Worm (Caenorhabditis elegans) whole organism, young adult: ENCODE results near the gene R02F11.1.
A peak's percentile ranks its signal among the peaks of the same experiment; 100 is the strongest.

Experiments used
- B0019.2 ChIP-seq: fragments of 200-800 bp; sonication (Bioruptor generic); conservative IDR thresholded peaks from 2 replicates; pipeline ENCODE4 v1.3.6; 2022; ENCODE audit warnings: missing genetic modification reagents, missing genetic modification characterization, missing compliant biosample characterization
- C17E4.6 ChIP-seq: fragments of 200-800 bp; sonication (Bioruptor generic); IDR thresholded peaks from 2 replicates; pipeline ENCODE4 v1.3.6; 2022; ENCODE audit warnings: missing genetic modification reagents, missing genetic modification characterization, missing compliant biosample characterization
- F37B4.10 ChIP-seq: fragments of 200-800 bp; sonication (Bioruptor generic); IDR thresholded peaks from 2 replicates; pipeline ENCODE4 v1.3.6; 2022; ENCODE audit warnings: missing genetic modification characterization, missing compliant biosample characterization
- F57A8.1 ChIP-seq: fragments of 200-800 bp; sonication (Bioruptor generic); optimal IDR thresholded peaks from 2 replicates; lab custom pipeline; 2018; ENCODE audit warnings: mild to moderate bottlenecking, missing genetic modification characterization, moderate library complexity, missing compliant biosample characterization
- Y53F4B.3 ChIP-seq: fragments of 200-800 bp; sonication (Bioruptor generic); IDR thresholded peaks from 2 replicates; pipeline ENCODE4 v1.3.6; 2022; ENCODE audit warnings: missing genetic modification reagents, missing genetic modification characterization, missing compliant biosample characterization
- Y53G8AR.9 ChIP-seq: fragments of 200-800 bp; sonication (Bioruptor generic); conservative IDR thresholded peaks from 2 replicates; pipeline ENCODE4 v1.3.6; 2022; ENCODE audit warnings: missing genetic modification reagents, missing genetic modification characterization, missing compliant biosample characterization
- akir-1 ChIP-seq: fragments of 200-800 bp; sonication (Bioruptor generic); optimal IDR thresholded peaks from 2 replicates; lab custom pipeline; 2018; ENCODE audit warnings: mild to moderate bottlenecking, missing genetic modification characterization, moderate library complexity, missing compliant biosample characterization
- aptf-3 ChIP-seq: fragments of 200-800 bp; sonication (Bioruptor generic); IDR thresholded peaks from 2 replicates; pipeline ENCODE4 v1.3.6; 2022; ENCODE audit warnings: missing genetic modification characterization, missing compliant biosample characterization
- attf-3 ChIP-seq: fragments of 200-800 bp; sonication (Bioruptor generic); conservative IDR thresholded peaks from 2 replicates; pipeline ENCODE4 v1.3.6; 2022; ENCODE audit warnings: missing genetic modification reagents, missing genetic modification characterization, missing compliant biosample characterization
- bed-1 ChIP-seq: fragments of 200-800 bp; sonication (Bioruptor generic); IDR thresholded peaks from 2 replicates; pipeline ENCODE4 v1.3.6; 2022; ENCODE audit warnings: missing genetic modification reagents, missing genetic modification characterization, missing compliant biosample characterization
- cebp-1 ChIP-seq, 2 experiments: fragments of 200-800 bp in 1 of 2; sonication (Bioruptor generic) in 1 of 2; sonication (generic microtip) in 1 of 2; IDR thresholded peaks in 1 of 2; optimal IDR thresholded peaks in 1 of 2; 2 replicates each; pipeline versions ENCODE4 v1.3.6 to Lab custom; 2017 to 2022; ENCODE audit warnings: missing compliant biosample characterization in 2 of 2, missing genetic modification characterization in 2 of 2, mild to moderate bottlenecking in 1 of 2, missing genetic modification reagents in 1 of 2, moderate library complexity in 1 of 2
- cebp-2 ChIP-seq: fragments of 200-800 bp; sonication (Bioruptor generic); IDR thresholded peaks from 2 replicates; pipeline ENCODE4 v1.3.6; 2022; ENCODE audit warnings: missing genetic modification characterization, missing compliant biosample characterization
- ceh-100 ChIP-seq: fragments of 200-800 bp; sonication (Bioruptor generic); IDR thresholded peaks from 2 replicates; pipeline ENCODE4 v1.3.6; 2022; ENCODE audit warnings: missing genetic modification reagents, missing genetic modification characterization, missing compliant biosample characterization
- ceh-27 ChIP-seq: fragments of 200-800 bp; sonication (Bioruptor generic); optimal IDR thresholded peaks from 2 replicates; lab custom pipeline; 2018; ENCODE audit warnings: mild to moderate bottlenecking, missing genetic modification characterization, moderate library complexity, missing compliant biosample characterization
- efl-1 ChIP-seq: fragments of 150-350 bp; optimal IDR thresholded peaks from 2 replicates; lab custom pipeline; 2014; ENCODE audit warnings: missing biosample characterization, missing genetic modification reagents, missing genetic modification characterization
- egrh-3 ChIP-seq: fragments of 200-800 bp; sonication (Bioruptor generic); IDR thresholded peaks from 2 replicates; pipeline ENCODE4 v1.3.6; 2022; ENCODE audit warnings: missing genetic modification reagents, missing genetic modification characterization, missing compliant biosample characterization
- fkh-3 ChIP-seq: sonication (generic microtip); optimal IDR thresholded peaks from 2 replicates; lab custom pipeline; 2016; ENCODE audit warnings: mild to moderate bottlenecking, missing genetic modification characterization, missing compliant biosample characterization
- him-1 ChIP-seq: sonication (generic microtip); optimal IDR thresholded peaks from 2 replicates; lab custom pipeline; 2016; ENCODE audit warnings: missing genotype, missing genetic modification reagents, missing genetic modification characterization, missing compliant biosample characterization
- hlh-12 ChIP-seq: sonication (generic microtip); optimal IDR thresholded peaks from 2 replicates; lab custom pipeline; 2016; ENCODE audit warnings: missing genetic modification characterization, missing compliant biosample characterization
- hlh-26 ChIP-seq: fragments of 200-800 bp; sonication (Bioruptor generic); conservative IDR thresholded peaks from 2 replicates; pipeline ENCODE4 v1.3.6; 2022; ENCODE audit warnings: missing genetic modification reagents, missing genetic modification characterization, missing compliant biosample characterization
- hrde-1 ChIP-seq: sonication (generic microtip); optimal IDR thresholded peaks from 2 replicates; lab custom pipeline; 2016; ENCODE audit warnings: missing genetic modification characterization, mild to moderate bottlenecking, missing compliant biosample characterization, moderate library complexity, missing genotype, missing genetic modification reagents, borderline replicate concordance
- hsf-1 ChIP-seq: fragments of 200-800 bp; sonication (Bioruptor generic); IDR thresholded peaks from 2 replicates; pipeline ENCODE4 v1.3.6; 2022; ENCODE audit warnings: missing genetic modification reagents, missing genetic modification characterization, missing compliant biosample characterization
- lag-1 ChIP-seq: fragments of 200-800 bp; sonication (Bioruptor generic); IDR thresholded peaks from 2 replicates; pipeline ENCODE4 v1.3.6; 2022; ENCODE audit warnings: missing genetic modification reagents, missing genetic modification characterization, missing compliant biosample characterization
- lsy-27 ChIP-seq: sonication (generic microtip); optimal IDR thresholded peaks from 2 replicates; lab custom pipeline; 2017; ENCODE audit warnings: missing genetic modification characterization, mild to moderate bottlenecking, missing compliant biosample characterization, antibody characterized with exemption, missing genotype, borderline replicate concordance; ENCODE audit not compliant: insufficient read depth
- madf-6 ChIP-seq: fragments of 200-800 bp; sonication (Bioruptor generic); IDR thresholded peaks from 2 replicates; pipeline ENCODE4 v1.3.6; 2022; ENCODE audit warnings: missing genetic modification reagents, missing genetic modification characterization, missing compliant biosample characterization
- mel-28 ChIP-seq: sonication (generic microtip); optimal IDR thresholded peaks from 2 replicates; lab custom pipeline; 2016; ENCODE audit warnings: borderline replicate concordance, mild to moderate bottlenecking, missing genetic modification characterization, missing compliant biosample characterization
- mxl-1 ChIP-seq: sonication (generic microtip); optimal IDR thresholded peaks from 2 replicates; lab custom pipeline; 2016; ENCODE audit warnings: missing genetic modification characterization, missing compliant biosample characterization
- nfyb-1 ChIP-seq: fragments of 200-800 bp; sonication (Bioruptor generic); IDR thresholded peaks from 2 replicates; pipeline ENCODE4 v1.3.6; 2022; ENCODE audit warnings: missing genetic modification reagents, missing genetic modification characterization, missing compliant biosample characterization
- nhr-80 ChIP-seq: sonication (generic microtip); optimal IDR thresholded peaks from 2 replicates; lab custom pipeline; 2016; ENCODE audit warnings: missing genetic modification characterization, missing compliant biosample characterization
- pha-4 ChIP-seq: fragments of 150-350 bp; sonication (generic microtip); optimal IDR thresholded peaks from 2 replicates; lab custom pipeline; 2014; ENCODE audit warnings: missing biosample characterization, missing genetic modification reagents, missing genetic modification characterization
- rec-8 ChIP-seq, 2 experiments: sonication (generic microtip); optimal IDR thresholded peaks; 2 replicates each; lab custom pipeline; 2016; ENCODE audit warnings: mild to moderate bottlenecking in 2 of 2, missing genetic modification characterization in 2 of 2, missing genetic modification reagents in 2 of 2, missing genotype in 2 of 2, missing biosample characterization in 1 of 2, missing compliant biosample characterization in 1 of 2, moderate library complexity in 1 of 2
- sdz-38 ChIP-seq: sonication (generic microtip); optimal IDR thresholded peaks from 2 replicates; lab custom pipeline; 2016; ENCODE audit warnings: missing genotype, missing genetic modification characterization, missing compliant biosample characterization
- somi-1 ChIP-seq: fragments of 200-800 bp; sonication (Bioruptor generic); optimal IDR thresholded peaks from 2 replicates; lab custom pipeline; 2018; ENCODE audit warnings: mild to moderate bottlenecking, missing genetic modification characterization, missing compliant biosample characterization
- tlf-1 ChIP-seq: fragments of 200-800 bp; sonication (Bioruptor generic); optimal IDR thresholded peaks from 2 replicates; lab custom pipeline; 2018; ENCODE audit warnings: mild to moderate bottlenecking, missing genetic modification characterization, missing compliant biosample characterization
- xnd-1 ChIP-seq: sonication (generic microtip); optimal IDR thresholded peaks from 2 replicates; lab custom pipeline; 2016; ENCODE audit warnings: missing genotype, missing genetic modification reagents, missing genetic modification characterization, missing compliant biosample characterization
- zfh-2 ChIP-seq: fragments of 200-800 bp; sonication (Bioruptor generic); conservative IDR thresholded peaks from 2 replicates; pipeline ENCODE4 v1.3.6; 2022; ENCODE audit warnings: missing genetic modification reagents, missing genetic modification characterization, missing compliant biosample characterization
- ztf-18 ChIP-seq: sonication (generic microtip); optimal IDR thresholded peaks from 2 replicates; lab custom pipeline; 2016; ENCODE audit warnings: missing genotype, mild to moderate bottlenecking, missing genetic modification characterization, missing compliant biosample characterization
- ztf-22 ChIP-seq: fragments of 200-800 bp; sonication (Bioruptor generic); optimal IDR thresholded peaks from 2 replicates; lab custom pipeline; 2018; ENCODE audit warnings: mild to moderate bottlenecking, missing genetic modification characterization, moderate library complexity, missing compliant biosample characterization
- ztf-28 ChIP-seq: fragments of 200-800 bp; sonication (Bioruptor generic); IDR thresholded peaks from 2 replicates; pipeline ENCODE4 v1.3.6; 2022; ENCODE audit warnings: missing genetic modification reagents, missing genetic modification characterization, missing compliant biosample characterization
- ztf-6 ChIP-seq: fragments of 200-800 bp; sonication (Bioruptor generic); IDR thresholded peaks from 2 replicates; pipeline ENCODE4 v1.3.6; 2022; ENCODE audit warnings: missing genetic modification reagents, missing genetic modification characterization, missing compliant biosample characterization

The R02F11.1 gene

ce11 chrV:4813825-4814224, 12.9 kb downstream of the R02F11.1 start:
- no peak for TF ChIP-seq Y53G8AR.9
- no peak for TF ChIP-seq ztf-18 (tag; lab: Kevin White, UChicago)
- no peak for TF ChIP-seq xnd-1 (tag; lab: Kevin White, UChicago)
- no peak for TF ChIP-seq ceh-27 (GFP tag; lab: Kevin White, UChicago)
- TF ChIP-seq rec-8 (tag; optimal IDR thresholded peaks at IDR 0.05; lab: Kevin White, UChicago), result no peak
- TF ChIP-seq cebp-2 (GFP tag; lab: Robert Waterston, UW), result no peak
- no peak for TF ChIP-seq him-1 (tag; lab: Kevin White, UChicago)
- TF ChIP-seq zfh-2, result no peak
- no peak for TF ChIP-seq C17E4.6 (GFP tag; lab: Robert Waterston, UW)
- no peak for TF ChIP-seq hsf-1
- no peak for TF ChIP-seq efl-1 (GFP tag; lab: Kevin White, UChicago)
- TF ChIP-seq nhr-80 (tag; lab: Kevin White, UChicago), result no peak
- TF ChIP-seq lsy-27 (tag; lab: Kevin White, UChicago), result no peak
- no peak for TF ChIP-seq fkh-3 (tag; lab: Kevin White, UChicago)
- no peak for TF ChIP-seq pha-4 (tag; lab: Kevin White, UChicago)
- TF ChIP-seq, all 124 proteins: peak for 0

- TF ChIP-seq ceh-100 (GFP tag; lab: Robert Waterston, UW) (no peak), ztf-22 (GFP tag; lab: Kevin White, UChicago) (no peak), madf-6 (peak; percentile 31; the same call in 1 of the 2 replicates)
These were observed 17.7 kb downstream of the R02F11.1 start, which contains the start of gene ccep-97 for ce11 chrV:4818563-4818962. ccep-97 (minus strand) TSS chrV:4818663.

DNA sequence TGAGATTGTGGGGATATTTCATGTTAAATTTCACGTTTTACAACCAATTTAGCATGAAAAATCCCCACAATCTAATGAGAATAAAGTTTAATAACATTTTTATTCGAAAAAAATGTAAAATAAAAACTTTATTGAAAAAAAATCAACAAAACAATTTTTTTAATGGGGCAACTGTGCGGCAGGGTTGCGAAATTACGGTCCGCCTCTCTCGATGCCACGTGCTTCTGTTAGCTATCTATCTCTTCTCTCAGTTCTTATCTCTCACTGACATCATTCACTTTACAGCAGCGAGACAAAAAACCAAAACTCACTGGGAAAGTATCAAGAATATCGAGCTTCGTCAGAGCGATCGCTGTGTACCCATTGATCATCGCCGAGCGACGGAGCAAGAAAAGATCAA, 19.7 kb downstream of the R02F11.1 start:
- no peak for TF ChIP-seq aptf-3 (GFP tag; lab: Robert Waterston, UW)
- peak; percentile 36 for TF ChIP-seq somi-1 (GFP tag; lab: Kevin White, UChicago)
- peak; percentile 84 for TF ChIP-seq cebp-1 (GFP tag; IDR thresholded peaks at IDR 0.05; lab: Robert Waterston, UW)
- TF ChIP-seq cebp-1 (tag; optimal IDR thresholded peaks at IDR 0.05; lab: Kevin White, UChicago), result peak; percentile 95

DNA sequence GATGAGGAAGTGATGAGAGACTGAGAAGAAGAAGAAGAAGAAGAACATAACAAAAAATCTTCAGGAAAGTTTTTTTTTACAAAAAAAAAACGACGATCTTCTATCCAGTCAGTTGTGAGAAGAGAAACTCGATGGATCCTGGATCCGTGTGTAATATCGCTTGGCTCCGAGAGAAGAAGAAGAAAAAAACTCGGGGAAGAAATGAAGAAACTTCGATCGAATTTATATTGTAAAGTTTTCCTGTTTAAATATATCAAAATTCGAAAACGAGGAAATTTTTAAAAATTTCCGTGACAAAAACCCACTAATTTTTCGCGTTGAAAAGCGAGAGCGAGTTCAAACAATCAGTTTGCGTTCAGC, 22.4 kb downstream of the R02F11.1 start, which contains the start of gene adss-1:
Gene adss-1 (minus strand): TSS at position 101 of the 360 bp plus-strand sequence.
- no peak for TF ChIP-seq ztf-6 (GFP tag; lab: Robert Waterston, UW)
- no peak for TF ChIP-seq Y53F4B.3 (GFP tag; lab: Robert Waterston, UW)
- TF ChIP-seq egrh-3 (GFP tag; lab: Robert Waterston, UW), result no peak
- TF ChIP-seq ztf-28 (GFP tag; lab: Robert Waterston, UW), result no peak
- no peak for TF ChIP-seq hrde-1
- TF ChIP-seq F37B4.10 (GFP tag; lab: Robert Waterston, UW), result no peak
- no peak for TF ChIP-seq B0019.2 (GFP tag; lab: Robert Waterston, UW)
- no peak for TF ChIP-seq tlf-1 (GFP tag; lab: Kevin White, UChicago)

DNA sequence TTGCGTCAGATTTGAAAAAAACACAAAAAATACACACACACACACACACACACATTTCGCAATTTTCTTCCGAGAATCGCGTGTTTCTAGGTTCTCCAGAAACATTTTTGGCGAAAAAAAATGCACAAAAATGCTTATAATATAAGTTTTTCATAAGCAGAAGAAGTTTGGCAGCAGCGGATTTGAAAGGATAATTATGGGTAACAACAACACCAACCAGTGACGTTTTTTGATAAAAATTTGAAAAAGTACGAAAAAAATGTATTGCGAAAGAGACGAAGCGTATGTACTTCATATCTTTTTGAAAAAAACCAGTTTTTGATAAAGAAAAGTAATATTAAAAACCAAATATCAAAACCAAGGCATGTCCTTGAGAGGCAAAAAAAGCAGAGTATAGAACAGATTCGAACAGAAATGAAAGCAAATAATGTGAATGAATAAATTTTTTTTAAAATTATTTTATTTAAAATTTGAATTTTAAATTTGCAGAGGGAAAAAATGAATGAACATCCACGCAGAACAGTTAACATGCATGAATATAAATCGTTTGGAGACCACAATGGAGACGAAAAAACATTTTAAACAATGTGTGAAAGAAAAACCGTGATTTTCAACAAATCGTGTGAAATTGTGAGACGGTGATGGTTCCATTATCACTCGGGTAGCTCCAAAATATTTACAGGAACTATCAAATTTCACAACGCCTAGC, 22.9 kb downstream of the R02F11.1 start:
- TF ChIP-seq lag-1 (GFP tag; lab: Robert Waterston, UW), result no peak
- TF ChIP-seq F57A8.1 (GFP tag; lab: Kevin White, UChicago), result no peak
- TF ChIP-seq cebp-2 (GFP tag; lab: Robert Waterston, UW), result no peak
- TF ChIP-seq somi-1 (GFP tag; lab: Kevin White, UChicago), result peak; percentile 57
- TF ChIP-seq nfyb-1 (GFP tag; lab: Robert Waterston, UW), result peak; percentile 85
- no peak for TF ChIP-seq mel-28
- no peak for TF ChIP-seq akir-1 (GFP tag; lab: Kevin White, UChicago)
- no peak for TF ChIP-seq him-1 (tag; lab: Kevin White, UChicago)
- TF ChIP-seq hlh-12, result no peak
- TF ChIP-seq attf-3 (GFP tag; lab: Robert Waterston, UW), result no peak
- no peak for TF ChIP-seq hlh-26
- no peak for TF ChIP-seq mxl-1
- no peak for TF ChIP-seq sdz-38 (tag; lab: Kevin White, UChicago)
- no peak for TF ChIP-seq egrh-3 (GFP tag; lab: Robert Waterston, UW)
- TF ChIP-seq hrde-1, result peak; percentile 62
- TF ChIP-seq bed-1, result no peak
